Worm (Caenorhabditis elegans) whole organism, L4/young adult: ENCODE measurements around the gene atg-18.

Source experiments
- dao-5 ChIP-seq: sonication (generic microtip); optimal IDR thresholded peaks from 2 replicates; lab custom pipeline; 2016; ENCODE audit warnings: missing genotype, missing genetic modification characterization, moderate library complexity, missing compliant biosample characterization
- him-1 ChIP-seq: sonication (generic microtip); optimal IDR thresholded peaks from 2 replicates; lab custom pipeline; 2016; ENCODE audit warnings: missing genotype, missing genetic modification reagents, missing genetic modification characterization, missing compliant biosample characterization

- TF ChIP-seq dao-5 (tag; lab: Kevin White, UChicago) (no peak), him-1 (tag; lab: Kevin White, UChicago) (no peak)
Measured at ce11 chrV:8626406-8626805, 4.7 kb downstream of the atg-18 start.
